Worm (Caenorhabditis elegans) whole organism, L2 larva: ENCODE results near the gene ZK783.7.
A peak's percentile ranks its signal among the peaks of the same experiment; 100 is the strongest.

Source experiments
- C34F6.9 ChIP-seq: fragments of 150-350 bp; optimal IDR thresholded peaks from 2 replicates; lab custom pipeline; 2014; ENCODE audit warnings: missing biosample characterization, missing genetic modification characterization
- F13H6.1 ChIP-seq: sonication (generic microtip); optimal IDR thresholded peaks from 2 replicates; lab custom pipeline; 2016; ENCODE audit warnings: missing genetic modification characterization, missing compliant biosample characterization
- Y55F3AM.14 ChIP-seq: fragments of 200-800 bp; sonication (Bioruptor generic); optimal IDR thresholded peaks from 2 replicates; lab custom pipeline; 2018; ENCODE audit warnings: mild to moderate bottlenecking, missing genetic modification characterization, missing compliant biosample characterization
- ZK546.5 ChIP-seq: sonication (generic microtip); optimal IDR thresholded peaks from 2 replicates; lab custom pipeline; 2017; ENCODE audit warnings: missing biosample characterization, missing genetic modification characterization
- alr-1 ChIP-seq: fragments of 150-350 bp; optimal IDR thresholded peaks from 2 replicates; lab custom pipeline; 2014; ENCODE audit warnings: missing biosample characterization, missing genetic modification characterization
- aly-2 ChIP-seq: fragments of 150-350 bp; optimal IDR thresholded peaks from 2 replicates; lab custom pipeline; 2014; ENCODE audit warnings: missing biosample characterization, missing genetic modification characterization
- ama-1 ChIP-seq: fragments of 150-350 bp; optimal IDR thresholded peaks from 2 replicates; lab custom pipeline; 2018; ENCODE audit warnings: inconsistent platforms
- blmp-1 ChIP-seq: sonication (generic microtip); optimal IDR thresholded peaks from 2 replicates; lab custom pipeline; 2017; ENCODE audit warnings: missing genetic modification characterization, mild to moderate bottlenecking, missing compliant biosample characterization, antibody characterized with exemption, moderate library complexity; ENCODE audit not compliant: insufficient read depth
- ceh-16 ChIP-seq: fragments of 150-350 bp; optimal IDR thresholded peaks from 2 replicates; lab custom pipeline; 2014; ENCODE audit warnings: missing biosample characterization, missing genetic modification characterization
- ceh-82 ChIP-seq: fragments of 150-350 bp; optimal IDR thresholded peaks from 2 replicates; lab custom pipeline; 2014; ENCODE audit warnings: missing biosample characterization, missing genetic modification characterization
- dmd-4 ChIP-seq: sonication (generic microtip); optimal IDR thresholded peaks from 2 replicates; lab custom pipeline; 2017; ENCODE audit warnings: missing biosample characterization, missing genetic modification characterization
- egl-27 ChIP-seq: sonication (generic microtip); optimal IDR thresholded peaks from 3 replicates; lab custom pipeline; 2017; ENCODE audit warnings: missing biosample characterization, missing genetic modification reagents, missing genetic modification characterization
- elt-1 ChIP-seq: fragments of 150-350 bp; optimal IDR thresholded peaks from 2 replicates; lab custom pipeline; 2014; ENCODE audit warnings: missing biosample characterization, missing genetic modification characterization
- lin-11 ChIP-seq: fragments of 150-350 bp; sonication (generic microtip); optimal IDR thresholded peaks from 2 replicates; lab custom pipeline; 2014; ENCODE audit warnings: missing biosample characterization, missing genetic modification characterization, inconsistent platforms, mixed read lengths
- lin-39 ChIP-seq: fragments of 150-350 bp; optimal IDR thresholded peaks from 2 replicates; lab custom pipeline; 2014; ENCODE audit warnings: missing biosample characterization, missing genetic modification reagents, missing genetic modification characterization
- lsy-2 ChIP-seq, 2 experiments: fragments of 150-350 bp in 1 of 2; sonication (generic microtip) in 1 of 2; optimal IDR thresholded peaks; 2 replicates each; lab custom pipeline; 2014 to 2017; ENCODE audit warnings: missing biosample characterization in 2 of 2, missing genetic modification characterization in 2 of 2
- nhr-10 ChIP-seq: sonication (generic microtip); optimal IDR thresholded peaks from 2 replicates; lab custom pipeline; 2017; ENCODE audit warnings: missing biosample characterization, missing genetic modification characterization
- nhr-11 ChIP-seq: fragments of 150-350 bp; optimal IDR thresholded peaks from 2 replicates; lab custom pipeline; 2014; ENCODE audit warnings: missing biosample characterization, missing genetic modification characterization
- nhr-12 ChIP-seq: fragments of 150-350 bp; optimal IDR thresholded peaks from 2 replicates; lab custom pipeline; 2014; ENCODE audit warnings: missing biosample characterization, missing genetic modification characterization
- nhr-129 ChIP-seq: fragments of 150-350 bp; optimal IDR thresholded peaks from 2 replicates; lab custom pipeline; 2014; ENCODE audit warnings: missing biosample characterization, missing genetic modification characterization
- nhr-23 ChIP-seq: fragments of 150-350 bp; optimal IDR thresholded peaks from 2 replicates; lab custom pipeline; 2014; ENCODE audit warnings: missing biosample characterization, missing genetic modification reagents, missing genetic modification characterization
- nhr-237 ChIP-seq: fragments of 150-350 bp; optimal IDR thresholded peaks from 2 replicates; lab custom pipeline; 2014; ENCODE audit warnings: missing biosample characterization, missing genetic modification characterization
- nhr-6 ChIP-seq: fragments of 150-350 bp; optimal IDR thresholded peaks from 2 replicates; lab custom pipeline; 2014; ENCODE audit warnings: missing biosample characterization, missing genetic modification characterization
- peb-1 ChIP-seq: fragments of 150-350 bp; optimal IDR thresholded peaks from 2 replicates; lab custom pipeline; 2014; ENCODE audit warnings: missing biosample characterization, missing genetic modification characterization
- sma-9 ChIP-seq, 2 experiments: fragments of 150-350 bp in 1 of 2; sonication (generic microtip) in 1 of 2; optimal IDR thresholded peaks; 2 replicates each; lab custom pipeline; 2014 to 2016; ENCODE audit warnings: missing genetic modification characterization in 2 of 2, mild to moderate bottlenecking in 1 of 2, missing biosample characterization in 1 of 2, missing compliant biosample characterization in 1 of 2, missing genetic modification reagents in 1 of 2, moderate library complexity in 1 of 2
- snpc-4 ChIP-seq: fragments of 150-350 bp; optimal IDR thresholded peaks from 2 replicates; lab custom pipeline; 2014; ENCODE audit warnings: missing biosample characterization, missing genetic modification characterization
- unc-39 ChIP-seq: fragments of 150-350 bp; optimal IDR thresholded peaks from 2 replicates; lab custom pipeline; 2014; ENCODE audit warnings: missing biosample characterization, missing genetic modification characterization
- unc-55 ChIP-seq: fragments of 150-350 bp; sonication (generic microtip); optimal IDR thresholded peaks from 3 replicates; lab custom pipeline; 2014; ENCODE audit warnings: missing biosample characterization, missing genetic modification reagents, missing genetic modification characterization
- unc-62 ChIP-seq: fragments of 150-350 bp; optimal IDR thresholded peaks from 2 replicates; lab custom pipeline; 2014; ENCODE audit warnings: missing biosample characterization, missing genetic modification reagents, missing genetic modification characterization
- zag-1 ChIP-seq: fragments of 150-350 bp; optimal IDR thresholded peaks from 2 replicates; lab custom pipeline; 2014; ENCODE audit warnings: missing biosample characterization, missing genetic modification characterization
- ztf-4 ChIP-seq: fragments of 150-350 bp; optimal IDR thresholded peaks from 2 replicates; lab custom pipeline; 2014; ENCODE audit warnings: missing biosample characterization, missing genetic modification characterization

ZK783.7 gene

DNA sequence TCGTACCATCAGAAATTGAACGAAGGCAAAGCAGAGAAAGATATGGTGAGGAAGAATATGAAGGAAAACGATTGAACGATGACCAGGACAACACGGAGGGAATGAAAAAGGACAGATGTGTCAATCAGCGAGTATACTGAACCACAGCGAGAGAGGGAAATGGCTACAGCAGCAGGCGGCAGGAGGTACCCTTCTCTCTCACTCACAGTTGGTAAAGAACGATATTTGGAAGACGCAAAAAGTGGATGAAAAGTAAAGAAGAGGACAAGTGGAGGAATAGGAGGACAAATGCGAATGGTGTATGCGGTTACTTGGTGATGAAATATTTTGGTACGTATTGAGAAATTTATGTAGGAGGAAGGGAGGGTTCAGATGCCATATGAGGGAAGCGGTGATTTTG lies at the start of gene ZK783.7:
ZK783.7 (plus strand) TSS at position 246 of the 400 bp plus-strand sequence.
- TF ChIP-seq nhr-129 (tag; lab: Kevin White, UChicago) (peak; percentile 30), ZK546.5 (no peak), nhr-237 (tag; lab: Kevin White, UChicago) (no peak)

DNA sequence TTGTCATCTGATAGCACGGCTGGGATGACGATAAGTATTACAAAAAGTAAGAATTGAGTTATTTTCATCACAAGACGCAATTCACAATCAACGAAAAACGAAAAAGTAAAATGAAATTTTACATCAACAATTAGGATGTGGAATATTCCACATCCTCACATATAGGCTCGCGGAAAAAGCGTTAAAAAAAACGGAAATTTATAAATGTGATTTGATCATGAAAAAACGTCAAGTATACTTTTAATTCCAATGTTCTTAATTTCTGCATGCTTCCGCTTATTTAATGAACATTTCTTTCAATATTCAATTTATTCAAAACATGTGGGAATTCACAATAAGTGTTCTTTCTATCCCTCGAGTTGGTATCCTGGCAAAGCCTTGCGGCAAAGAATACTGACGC lies 48.3 kb upstream of the ZK783.7 start, which contains the start of gene T04A6.3:
T04A6.3 (minus strand) TSS at position 101 of the 400 bp plus-strand sequence.
- no peak for TF ChIP-seq peb-1 (tag; lab: Kevin White, UChicago)
- no peak for TF ChIP-seq ceh-16 (tag; lab: Kevin White, UChicago)
- TF ChIP-seq lin-11 (tag; lab: Kevin White, UChicago): no peak
- TF ChIP-seq elt-1 (tag; lab: Kevin White, UChicago): no peak
- TF ChIP-seq unc-39 (tag; lab: Kevin White, UChicago): no peak
- no peak for TF ChIP-seq nhr-237 (tag; lab: Kevin White, UChicago)
- TF ChIP-seq dmd-4 (tag; lab: Kevin White, UChicago): no peak
- no peak for TF ChIP-seq nhr-23 (tag; lab: Kevin White, UChicago)
- no peak for TF ChIP-seq C34F6.9 (tag; lab: Kevin White, UChicago)
- no peak for TF ChIP-seq snpc-4 (tag; lab: Kevin White, UChicago)
- TF ChIP-seq nhr-11 (tag; lab: Kevin White, UChicago): no peak
- no peak for TF ChIP-seq blmp-1 (tag; lab: Kevin White, UChicago)
- no peak for TF ChIP-seq lsy-2 (tag; optimal IDR thresholded peaks at IDR 0.05; lab: Kevin White, UChicago)
- TF ChIP-seq nhr-12 (tag; lab: Kevin White, UChicago): no peak
- TF ChIP-seq, all 48 proteins: peak for 0

DNA sequence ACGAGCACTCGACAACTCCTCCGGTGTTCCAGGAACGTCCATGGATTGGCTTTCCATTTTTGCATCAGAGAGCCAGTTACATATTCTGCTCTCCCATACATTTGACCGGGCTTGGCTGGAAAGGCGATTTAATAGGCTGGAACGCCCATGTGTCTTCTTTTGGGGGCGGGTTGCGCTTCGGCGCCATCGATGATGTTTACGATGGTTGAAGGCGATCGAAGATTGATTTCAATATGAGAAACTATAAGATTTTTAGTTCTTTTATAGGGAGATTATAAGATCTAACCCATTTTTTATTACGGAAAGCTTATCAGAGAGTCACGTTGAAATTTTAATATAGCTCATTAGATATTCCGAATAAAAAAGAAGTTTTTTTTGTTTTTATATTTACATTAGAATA lies 47.4 kb upstream of the ZK783.7 start, which contains the start of gene nsph-4.3:
nsph-4.3 (minus strand) TSS at position 101 of the 400 bp plus-strand sequence.
- TF ChIP-seq F13H6.1 (tag; lab: Kevin White, UChicago) (no peak), nhr-10 (tag; lab: Kevin White, UChicago) (no peak), lsy-2 (tag; optimal IDR thresholded peaks at IDR 0.05; lab: Kevin White, UChicago) (no peak), nhr-12 (tag; lab: Kevin White, UChicago) (no peak), C34F6.9 (tag; lab: Kevin White, UChicago) (no peak)

DNA sequence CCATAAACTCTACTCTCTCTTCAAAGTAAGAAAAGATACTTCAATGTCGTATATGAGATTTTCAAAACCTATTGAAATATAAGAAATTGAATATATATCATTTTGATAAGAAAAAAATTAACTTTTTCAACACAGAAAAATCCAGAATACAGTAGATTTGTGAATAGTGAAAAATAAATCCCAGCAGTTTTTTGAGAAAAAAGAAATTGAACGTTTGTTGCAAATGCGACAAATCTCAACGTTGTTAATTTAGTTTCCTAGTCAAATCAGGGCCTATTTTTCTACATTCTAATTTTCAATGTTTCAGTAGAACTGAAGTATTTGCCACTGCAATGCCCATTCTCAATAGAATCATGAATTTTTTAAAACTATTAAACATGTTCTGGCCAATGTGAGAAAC lies 42.0 kb upstream of the ZK783.7 start, which contains the start of gene T04A6.2:
T04A6.2 (plus strand) TSS at position 301 of the 400 bp plus-strand sequence.
- TF ChIP-seq ceh-82 (tag; lab: Kevin White, UChicago) (no peak), lsy-2 (tag; optimal IDR thresholded peaks at IDR 0.05; lab: Kevin White, UChicago) (no peak), ceh-16 (tag; lab: Kevin White, UChicago) (no peak), egl-27 (tag; lab: Kevin White, UChicago) (no peak), unc-62 (GFP tag; lab: Kevin White, UChicago) (no peak), ztf-4 (no peak), ama-1 (no peak), C34F6.9 (tag; lab: Kevin White, UChicago) (no peak), nhr-237 (tag; lab: Kevin White, UChicago) (no peak), alr-1 (tag; lab: Kevin White, UChicago) (no peak), unc-39 (tag; lab: Kevin White, UChicago) (no peak), lin-39 (tag; lab: Kevin White, UChicago) (no peak), nhr-10 (tag; lab: Kevin White, UChicago) (no peak), aly-2 (tag; lab: Kevin White, UChicago) (no peak), sma-9 (GFP tag; optimal IDR thresholded peaks at IDR 0.05; lab: Kevin White, UChicago) (no peak), sma-9 (tag; optimal IDR thresholded peaks at IDR 0.05; lab: Kevin White, UChicago) (no peak)

DNA sequence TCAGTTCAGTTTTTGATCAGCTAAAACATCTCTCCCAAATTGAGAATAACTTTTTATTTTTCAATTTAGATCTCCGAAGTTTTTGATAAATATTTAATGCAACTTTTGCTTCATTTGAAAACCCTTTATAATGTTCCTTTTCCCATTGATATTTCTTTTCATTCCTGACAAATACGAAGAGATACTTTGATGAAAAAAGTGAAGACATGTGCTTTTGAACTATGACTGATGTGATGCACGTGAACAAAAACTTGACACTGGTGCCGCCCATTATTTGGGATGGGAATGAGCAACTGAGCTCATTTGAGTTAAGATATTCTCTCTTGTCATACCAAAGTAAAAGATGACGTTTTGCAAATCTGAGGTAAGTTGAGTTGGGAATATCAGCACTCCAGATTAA lies 40.3 kb upstream of the ZK783.7 start, which contains the start of gene T04A6.1:
T04A6.1 (plus strand) TSS at position 301 of the 400 bp plus-strand sequence.
- TF ChIP-seq Y55F3AM.14 (no peak), nhr-129 (tag; lab: Kevin White, UChicago) (peak; percentile 34), nhr-23 (tag; lab: Kevin White, UChicago) (no peak), lsy-2 (tag; optimal IDR thresholded peaks at IDR 0.05; lab: Kevin White, UChicago) (no peak), nhr-6 (no peak), zag-1 (tag; lab: Kevin White, UChicago) (no peak), unc-39 (tag; lab: Kevin White, UChicago) (no peak), unc-55 (GFP tag; lab: Kevin White, UChicago) (peak; percentile 61), C34F6.9 (tag; lab: Kevin White, UChicago) (peak; percentile 6)
